Worm (Caenorhabditis elegans): Measurements from ENCODE around the gene lact-7.

DNA sequence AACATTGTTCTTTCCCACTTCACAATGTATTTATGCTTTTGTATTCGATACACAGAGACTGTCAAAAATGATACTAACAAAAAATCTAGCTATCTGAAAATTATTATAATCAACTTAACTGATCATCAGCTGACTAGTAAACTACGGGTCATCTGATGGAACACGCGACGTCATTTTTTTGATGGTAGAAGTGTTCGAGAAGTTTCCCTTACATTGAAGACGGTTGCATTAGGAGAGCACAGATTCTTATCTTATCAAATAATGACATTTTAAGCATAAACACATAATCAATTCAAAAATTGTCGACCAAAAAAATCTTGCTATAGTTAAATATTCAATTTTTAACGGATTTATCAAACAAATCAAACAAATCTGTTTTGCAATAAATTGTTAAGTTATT, 33.8 kb downstream of the lact-7 start:
- TF ChIP-seq hmg-4 (GFP tag; optimal IDR thresholded peaks at IDR 0.05) (no peak), ama-1 (optimal IDR thresholded peaks at IDR 0.05) (no peak), pes-1 (GFP tag; IDR thresholded peaks at IDR 0.05) (no peak), tbx-11 (GFP tag; IDR thresholded peaks at IDR 0.05) (no peak), ceh-36 (tag; optimal IDR thresholded peaks at IDR 0.05) (no peak), hnd-1 (tag; optimal IDR thresholded peaks at IDR 0.05) (no peak), scrt-1 (GFP tag; IDR thresholded peaks at IDR 0.05) (no peak), flt-1 (GFP tag; IDR thresholded peaks at IDR 0.05) (no peak), tra-4 (tag; optimal IDR thresholded peaks at IDR 0.05) (no peak), hmbx-1 (tag; optimal IDR thresholded peaks at IDR 0.05) (no peak), ets-7 (tag; optimal IDR thresholded peaks at IDR 0.05) (no peak), aly-1 (tag; optimal IDR thresholded peaks at IDR 0.05) (no peak), B0310.2 (tag; optimal IDR thresholded peaks at IDR 0.05) (no peak)

Measured in whole organism, early embryonic.